Fruit fly (Drosophila melanogaster): ENCODE results near the gene Hus1-like.

- TF ChIP-seq OdsH (GFP tag; optimal IDR thresholded peaks at IDR 0.05) (peak; percentile 48), HLH106 (tag; optimal IDR thresholded peaks at IDR 0.05) (peak; percentile 20), rgr (GFP tag; optimal IDR thresholded peaks at IDR 0.05) (no peak), Myc (optimal IDR thresholded peaks at IDR 0.05) (no peak)
These were observed 1.8 kb downstream of the Hus1-like start for dm6 chr3R:4809944-4810653.
